Worm (Caenorhabditis elegans) whole organism, L3 larva: ENCODE results near the gene R01E6.5.

Experiments used
- aly-2 ChIP-seq: fragments of 150-350 bp; optimal IDR thresholded peaks from 2 replicates; lab custom pipeline; 2014; ENCODE audit warnings: missing biosample characterization, missing genetic modification characterization
- ceh-82 ChIP-seq: fragments of 150-350 bp; optimal IDR thresholded peaks from 2 replicates; lab custom pipeline; 2014; ENCODE audit warnings: missing biosample characterization, missing genetic modification characterization
- hmg-11 ChIP-seq: sonication (generic microtip); optimal IDR thresholded peaks from 2 replicates; lab custom pipeline; 2016; ENCODE audit warnings: missing genetic modification characterization, missing compliant biosample characterization
- jun-1 ChIP-seq: fragments of 150-350 bp; optimal IDR thresholded peaks from 2 replicates; lab custom pipeline; 2014; ENCODE audit warnings: missing biosample characterization, missing genetic modification reagents, missing genetic modification characterization
- nhr-12 ChIP-seq: fragments of 150-350 bp; optimal IDR thresholded peaks from 2 replicates; lab custom pipeline; 2014; ENCODE audit warnings: missing biosample characterization, missing genetic modification characterization
- nhr-23 ChIP-seq: fragments of 150-350 bp; optimal IDR thresholded peaks from 2 replicates; lab custom pipeline; 2014; ENCODE audit warnings: missing biosample characterization, missing genetic modification reagents, missing genetic modification characterization
- nhr-237 ChIP-seq: fragments of 150-350 bp; optimal IDR thresholded peaks from 2 replicates; lab custom pipeline; 2014; ENCODE audit warnings: missing biosample characterization, missing genetic modification characterization
- nhr-25 ChIP-seq: sonication (generic microtip); optimal IDR thresholded peaks from 2 replicates; lab custom pipeline; 2017; ENCODE audit warnings: missing biosample characterization, missing genetic modification characterization
- pha-4 ChIP-seq: fragments of 150-350 bp; optimal IDR thresholded peaks from 2 replicates; lab custom pipeline; 2014; ENCODE audit warnings: missing biosample characterization, missing genetic modification reagents, missing genetic modification characterization
- unc-62 ChIP-seq: fragments of 150-350 bp; sonication (generic microtip); optimal IDR thresholded peaks from 4 replicates; lab custom pipeline; 2014; ENCODE audit warnings: missing biosample characterization, missing genetic modification reagents, missing genetic modification characterization
- ztf-4 ChIP-seq: fragments of 150-350 bp; optimal IDR thresholded peaks from 2 replicates; lab custom pipeline; 2014; ENCODE audit warnings: missing biosample characterization, missing genetic modification characterization

ce11 chrX:13583895-13584344 lies 47.1 kb downstream of the R01E6.5 start:
- TF ChIP-seq ztf-4 (no peak), unc-62 (peak; percentile 24), ceh-82 (no peak), nhr-237 (tag; lab: Kevin White, UChicago) (no peak), nhr-23 (tag; lab: Kevin White, UChicago) (peak; percentile 29), pha-4 (tag; lab: Kevin White, UChicago) (peak; percentile 27), hmg-11 (tag; lab: Kevin White, UChicago) (peak; percentile 69), nhr-25 (tag; lab: Kevin White, UChicago) (peak; percentile 92), nhr-12 (tag; lab: Kevin White, UChicago) (no peak), aly-2 (tag; lab: Kevin White, UChicago) (no peak), jun-1 (tag; lab: Kevin White, UChicago) (peak; percentile 32)
